Worm (Caenorhabditis elegans) whole organism, L2 larva: Measurements from ENCODE around the gene T16G12.1.

Experiments used
- F13H6.1 ChIP-seq: sonication (generic microtip); optimal IDR thresholded peaks from 2 replicates; lab custom pipeline; 2016; ENCODE audit warnings: missing genetic modification characterization, missing compliant biosample characterization
- R02D3.7 ChIP-seq: fragments of 150-350 bp; optimal IDR thresholded peaks from 2 replicates; lab custom pipeline; 2014; ENCODE audit warnings: missing biosample characterization, missing genetic modification characterization
- Y55F3AM.14 ChIP-seq: fragments of 200-800 bp; sonication (Bioruptor generic); optimal IDR thresholded peaks from 2 replicates; lab custom pipeline; 2018; ENCODE audit warnings: mild to moderate bottlenecking, missing genetic modification characterization, missing compliant biosample characterization
- ZK546.5 ChIP-seq: sonication (generic microtip); optimal IDR thresholded peaks from 2 replicates; lab custom pipeline; 2017; ENCODE audit warnings: missing biosample characterization, missing genetic modification characterization
- alr-1 ChIP-seq: fragments of 150-350 bp; optimal IDR thresholded peaks from 2 replicates; lab custom pipeline; 2014; ENCODE audit warnings: missing biosample characterization, missing genetic modification characterization
- blmp-1 ChIP-seq: sonication (generic microtip); optimal IDR thresholded peaks from 2 replicates; lab custom pipeline; 2017; ENCODE audit warnings: missing genetic modification characterization, mild to moderate bottlenecking, missing compliant biosample characterization, antibody characterized with exemption, moderate library complexity; ENCODE audit not compliant: insufficient read depth
- ceh-16 ChIP-seq: fragments of 150-350 bp; optimal IDR thresholded peaks from 2 replicates; lab custom pipeline; 2014; ENCODE audit warnings: missing biosample characterization, missing genetic modification characterization
- crh-2 ChIP-seq: sonication (generic microtip); optimal IDR thresholded peaks from 2 replicates; lab custom pipeline; 2017; ENCODE audit warnings: missing biosample characterization, missing genetic modification characterization
- dmd-4 ChIP-seq: sonication (generic microtip); optimal IDR thresholded peaks from 2 replicates; lab custom pipeline; 2017; ENCODE audit warnings: missing biosample characterization, missing genetic modification characterization
- egl-27 ChIP-seq: sonication (generic microtip); optimal IDR thresholded peaks from 3 replicates; lab custom pipeline; 2017; ENCODE audit warnings: missing biosample characterization, missing genetic modification reagents, missing genetic modification characterization
- elt-1 ChIP-seq: fragments of 150-350 bp; optimal IDR thresholded peaks from 2 replicates; lab custom pipeline; 2014; ENCODE audit warnings: missing biosample characterization, missing genetic modification characterization
- elt-3 ChIP-seq: sonication (generic microtip); optimal IDR thresholded peaks from 2 replicates; lab custom pipeline; 2017; ENCODE audit warnings: missing biosample characterization, missing genetic modification characterization
- fos-1 ChIP-seq: fragments of 150-350 bp; optimal IDR thresholded peaks from 2 replicates; lab custom pipeline; 2014; ENCODE audit warnings: missing biosample characterization, missing genetic modification characterization
- lin-13 ChIP-seq: fragments of 150-350 bp; optimal IDR thresholded peaks from 2 replicates; lab custom pipeline; 2014; ENCODE audit warnings: missing biosample characterization, missing genetic modification reagents, missing genetic modification characterization
- lin-39 ChIP-seq: fragments of 150-350 bp; optimal IDR thresholded peaks from 2 replicates; lab custom pipeline; 2014; ENCODE audit warnings: missing biosample characterization, missing genetic modification reagents, missing genetic modification characterization
- mab-5 ChIP-seq: fragments of 150-350 bp; optimal IDR thresholded peaks from 2 replicates; lab custom pipeline; 2014; ENCODE audit warnings: missing biosample characterization, missing genetic modification characterization
- mbf-1 ChIP-seq: sonication (generic microtip); optimal IDR thresholded peaks from 2 replicates; lab custom pipeline; 2017; ENCODE audit warnings: missing biosample characterization, missing genetic modification characterization
- mdl-1 ChIP-seq, 2 experiments: fragments of 150-350 bp in 1 of 2; sonication (generic microtip) in 1 of 2; optimal IDR thresholded peaks; 2 replicates each; lab custom pipeline; 2017; ENCODE audit warnings: missing biosample characterization in 2 of 2, missing genetic modification characterization in 2 of 2
- nhr-11 ChIP-seq: fragments of 150-350 bp; optimal IDR thresholded peaks from 2 replicates; lab custom pipeline; 2014; ENCODE audit warnings: missing biosample characterization, missing genetic modification characterization
- nhr-12 ChIP-seq: fragments of 150-350 bp; optimal IDR thresholded peaks from 2 replicates; lab custom pipeline; 2014; ENCODE audit warnings: missing biosample characterization, missing genetic modification characterization
- nhr-129 ChIP-seq: fragments of 150-350 bp; optimal IDR thresholded peaks from 2 replicates; lab custom pipeline; 2014; ENCODE audit warnings: missing biosample characterization, missing genetic modification characterization
- nhr-21 ChIP-seq: fragments of 150-350 bp; optimal IDR thresholded peaks from 2 replicates; lab custom pipeline; 2014; ENCODE audit warnings: missing biosample characterization, missing genetic modification characterization
- nhr-23 ChIP-seq: fragments of 150-350 bp; optimal IDR thresholded peaks from 2 replicates; lab custom pipeline; 2014; ENCODE audit warnings: missing biosample characterization, missing genetic modification reagents, missing genetic modification characterization
- nhr-237 ChIP-seq: fragments of 150-350 bp; optimal IDR thresholded peaks from 2 replicates; lab custom pipeline; 2014; ENCODE audit warnings: missing biosample characterization, missing genetic modification characterization
- nhr-25 ChIP-seq: fragments of 150-350 bp; sonication (generic microtip); optimal IDR thresholded peaks from 3 replicates; lab custom pipeline; 2014; ENCODE audit warnings: missing biosample characterization, missing genetic modification characterization
- nhr-6 ChIP-seq: fragments of 150-350 bp; optimal IDR thresholded peaks from 2 replicates; lab custom pipeline; 2014; ENCODE audit warnings: missing biosample characterization, missing genetic modification characterization
- nhr-77 ChIP-seq: fragments of 150-350 bp; optimal IDR thresholded peaks from 2 replicates; lab custom pipeline; 2014; ENCODE audit warnings: missing biosample characterization, missing genetic modification characterization
- peb-1 ChIP-seq: fragments of 150-350 bp; optimal IDR thresholded peaks from 2 replicates; lab custom pipeline; 2014; ENCODE audit warnings: missing biosample characterization, missing genetic modification characterization
- sem-4 ChIP-seq: fragments of 150-350 bp; optimal IDR thresholded peaks from 2 replicates; lab custom pipeline; 2014; ENCODE audit warnings: missing biosample characterization, missing genetic modification reagents, missing genetic modification characterization
- sma-3 ChIP-seq: sonication (generic microtip); optimal IDR thresholded peaks from 2 replicates; lab custom pipeline; 2016; ENCODE audit warnings: missing genetic modification reagents, missing genetic modification characterization, missing compliant biosample characterization
- sma-9 ChIP-seq, 2 experiments: fragments of 150-350 bp in 1 of 2; sonication (generic microtip) in 1 of 2; optimal IDR thresholded peaks; 2 replicates each; lab custom pipeline; 2014 to 2016; ENCODE audit warnings: missing genetic modification characterization in 2 of 2, mild to moderate bottlenecking in 1 of 2, missing biosample characterization in 1 of 2, missing compliant biosample characterization in 1 of 2, missing genetic modification reagents in 1 of 2, moderate library complexity in 1 of 2
- snpc-4 ChIP-seq: fragments of 150-350 bp; optimal IDR thresholded peaks from 2 replicates; lab custom pipeline; 2014; ENCODE audit warnings: missing biosample characterization, missing genetic modification characterization
- zag-1 ChIP-seq: fragments of 150-350 bp; optimal IDR thresholded peaks from 2 replicates; lab custom pipeline; 2014; ENCODE audit warnings: missing biosample characterization, missing genetic modification characterization
- ztf-11 ChIP-seq: sonication (generic microtip); optimal IDR thresholded peaks from 2 replicates; lab custom pipeline; 2017; ENCODE audit warnings: missing biosample characterization, missing genetic modification characterization
- ztf-4 ChIP-seq: fragments of 150-350 bp; optimal IDR thresholded peaks from 2 replicates; lab custom pipeline; 2014; ENCODE audit warnings: missing biosample characterization, missing genetic modification characterization

The T16G12.1 gene

DNA sequence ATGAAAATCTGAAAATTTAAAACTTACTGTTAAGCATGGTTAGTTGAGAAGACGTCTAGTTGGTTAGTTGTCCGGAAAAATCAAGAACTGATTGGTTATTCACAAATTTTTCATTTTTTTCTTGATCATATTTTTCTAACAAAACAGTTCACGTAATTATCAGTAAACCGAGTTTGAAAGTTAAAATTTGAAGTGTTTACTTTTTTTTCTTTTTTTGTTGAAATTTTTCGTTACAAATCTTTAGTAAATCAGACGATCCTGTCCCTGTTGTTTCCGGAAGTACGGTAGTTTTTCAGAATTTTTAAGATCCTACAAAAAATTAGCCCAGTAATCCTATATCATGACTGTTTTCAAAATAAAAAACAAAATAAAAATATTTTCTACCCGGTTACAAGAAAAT, 49.2 kb downstream of the T16G12.1 start, which contains the start of gene C05B5.2:
Gene C05B5.2, minus strand, starts transcription at position 101 of the 400 bp plus-strand sequence.
- no peak for TF ChIP-seq nhr-237 (tag; lab: Kevin White, UChicago)
- no peak for TF ChIP-seq sem-4 (tag; lab: Kevin White, UChicago)
- TF ChIP-seq lin-39 (tag; lab: Kevin White, UChicago), result no peak
- TF ChIP-seq sma-9 (GFP tag; optimal IDR thresholded peaks at IDR 0.05; lab: Kevin White, UChicago), result no peak
- TF ChIP-seq sma-9 (tag; optimal IDR thresholded peaks at IDR 0.05; lab: Kevin White, UChicago), result no peak
- no peak for TF ChIP-seq mbf-1
- TF ChIP-seq blmp-1 (tag; lab: Kevin White, UChicago), result no peak

DNA sequence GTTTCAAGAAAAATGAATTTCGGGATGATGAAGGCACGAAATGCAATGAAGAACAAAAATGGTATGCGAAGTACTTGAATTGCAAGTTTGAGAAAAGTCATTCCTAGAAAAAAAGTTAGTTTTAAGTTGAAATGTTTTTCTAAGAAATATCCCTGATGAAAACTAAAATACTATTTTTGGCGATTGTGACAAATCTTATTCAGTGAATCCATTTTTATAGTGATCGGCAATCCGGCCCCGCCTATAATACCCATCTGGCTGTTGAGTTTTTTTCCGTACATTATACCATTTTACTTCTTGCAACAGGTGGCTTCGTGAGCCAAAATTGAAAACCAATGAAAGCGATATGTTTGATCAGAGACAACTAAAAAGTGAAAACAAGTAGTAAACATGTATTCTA, 50.4 kb downstream of the T16G12.1 start, which contains the start of gene C05B5.17:
Gene C05B5.17, minus strand, starts transcription at position 101 of the 400 bp plus-strand sequence.
- TF ChIP-seq elt-1 (tag; lab: Kevin White, UChicago) (no peak), F13H6.1 (tag; lab: Kevin White, UChicago) (no peak), nhr-23 (tag; lab: Kevin White, UChicago) (no peak), egl-27 (tag; lab: Kevin White, UChicago) (no peak), alr-1 (tag; lab: Kevin White, UChicago) (no peak), ztf-11 (tag; lab: Kevin White, UChicago) (no peak), ceh-16 (tag; lab: Kevin White, UChicago) (no peak), peb-1 (tag; lab: Kevin White, UChicago) (no peak), sem-4 (tag; lab: Kevin White, UChicago) (no peak), nhr-237 (tag; lab: Kevin White, UChicago) (no peak), R02D3.7 (no peak), nhr-25 (tag; lab: Kevin White, UChicago) (no peak)

- TF ChIP-seq zag-1 (tag; lab: Kevin White, UChicago) (no peak), nhr-237 (tag; lab: Kevin White, UChicago) (no peak), nhr-12 (tag; lab: Kevin White, UChicago) (no peak), nhr-77 (tag; lab: Kevin White, UChicago) (no peak), nhr-11 (tag; lab: Kevin White, UChicago) (no peak), nhr-23 (tag; lab: Kevin White, UChicago) (no peak), R02D3.7 (no peak), elt-1 (tag; lab: Kevin White, UChicago) (no peak), nhr-129 (no peak), Y55F3AM.14 (GFP tag; lab: Kevin White, UChicago) (no peak), sma-3 (no peak), lin-13 (GFP tag; lab: Kevin White, UChicago) (no peak), ZK546.5 (tag; lab: Kevin White, UChicago) (no peak), ztf-4 (tag; lab: Kevin White, UChicago) (no peak), sem-4 (tag; lab: Kevin White, UChicago) (no peak), snpc-4 (tag; lab: Kevin White, UChicago) (no peak), nhr-6 (tag; lab: Kevin White, UChicago) (no peak), crh-2 (no peak), dmd-4 (tag; lab: Kevin White, UChicago) (no peak)
Measured at ce11 chrIII:9997890-9998289, 51.8 kb downstream of the T16G12.1 start, which contains the start of gene pqn-8. TSS of gene pqn-8 (minus strand) at chrIII:9997990.

ce11 chrIII:9993535-9993934, 56.1 kb downstream of the T16G12.1 start, which contains the start of gene C05B5.4:
TSS of gene C05B5.4 (plus strand) at chrIII:9993885.
- TF ChIP-seq nhr-21 (no peak), mab-5 (tag; lab: Kevin White, UChicago) (no peak), sma-9 (GFP tag; optimal IDR thresholded peaks at IDR 0.05; lab: Kevin White, UChicago) (no peak), sma-9 (tag; optimal IDR thresholded peaks at IDR 0.05; lab: Kevin White, UChicago) (no peak), lin-39 (tag; lab: Kevin White, UChicago) (no peak), elt-3 (no peak), ZK546.5 (tag; lab: Kevin White, UChicago) (no peak), nhr-6 (tag; lab: Kevin White, UChicago) (no peak)

- TF ChIP-seq mdl-1 (tag; optimal IDR thresholded peaks at IDR 0.05; lab: Kevin White, UChicago), result no peak
- peak; percentile 75 for TF ChIP-seq ceh-16 (tag; lab: Kevin White, UChicago)
- no peak for TF ChIP-seq dmd-4 (tag; lab: Kevin White, UChicago)
- TF ChIP-seq F13H6.1 (tag; lab: Kevin White, UChicago), result no peak
- TF ChIP-seq egl-27 (tag; lab: Kevin White, UChicago), result no peak
- TF ChIP-seq zag-1 (tag; lab: Kevin White, UChicago), result no peak
- peak; percentile 58 for TF ChIP-seq nhr-23 (tag; lab: Kevin White, UChicago)
- TF ChIP-seq R02D3.7, result no peak
- no peak for TF ChIP-seq nhr-6 (tag; lab: Kevin White, UChicago)
- no peak for TF ChIP-seq elt-3
- TF ChIP-seq peb-1 (tag; lab: Kevin White, UChicago), result no peak
- peak; percentile 66 for TF ChIP-seq elt-1 (tag; lab: Kevin White, UChicago)
- no peak for TF ChIP-seq nhr-21
- TF ChIP-seq alr-1 (tag; lab: Kevin White, UChicago), result no peak
- TF ChIP-seq nhr-25 (tag; lab: Kevin White, UChicago), result peak; percentile 11
- TF ChIP-seq nhr-11 (tag; lab: Kevin White, UChicago), result no peak
- peak; percentile 46 for TF ChIP-seq blmp-1 (tag; lab: Kevin White, UChicago)
- TF ChIP-seq nhr-129, result no peak
- no peak for TF ChIP-seq mab-5 (tag; lab: Kevin White, UChicago)
- TF ChIP-seq Y55F3AM.14 (GFP tag; lab: Kevin White, UChicago), result no peak
- no peak for TF ChIP-seq fos-1 (tag; lab: Kevin White, UChicago)
- TF ChIP-seq, all 48 proteins: peak for 5
Measured at ce11 chrIII:9991324-9991723, 58.3 kb downstream of the T16G12.1 start.
